Worm (Caenorhabditis elegans) whole organism, L3 larva: ENCODE data around the gene ttr-39.

ENCODE experiments used
- ZK546.5 ChIP-seq: sonication (generic microtip); optimal IDR thresholded peaks from 2 replicates; lab custom pipeline; 2017; ENCODE audit warnings: missing biosample characterization, missing genetic modification characterization
- ama-1 ChIP-seq: fragments of 150-350 bp; optimal IDR thresholded peaks from 2 replicates; lab custom pipeline; 2018
- fos-1 ChIP-seq: fragments of 150-350 bp; optimal IDR thresholded peaks from 2 replicates; lab custom pipeline; 2014; ENCODE audit warnings: missing biosample characterization, missing genetic modification characterization
- nhr-43 ChIP-seq: sonication (generic microtip); optimal IDR thresholded peaks from 2 replicates; lab custom pipeline; 2016; ENCODE audit warnings: mild to moderate bottlenecking, missing genetic modification characterization, missing compliant biosample characterization; ENCODE audit not compliant: poor library complexity, severe bottlenecking
- sea-2 ChIP-seq: fragments of 150-350 bp; sonication (generic microtip); optimal IDR thresholded peaks from 4 replicates; lab custom pipeline; 2014; ENCODE audit warnings: missing biosample characterization, missing genetic modification reagents, missing genetic modification characterization
- unc-62 ChIP-seq: fragments of 150-350 bp; sonication (generic microtip); optimal IDR thresholded peaks from 4 replicates; lab custom pipeline; 2014; ENCODE audit warnings: missing biosample characterization, missing genetic modification reagents, missing genetic modification characterization
- ztf-11 ChIP-seq: fragments of 150-350 bp; optimal IDR thresholded peaks from 2 replicates; lab custom pipeline; 2014; ENCODE audit warnings: missing biosample characterization, missing genetic modification characterization

- TF ChIP-seq sea-2 (GFP tag; lab: Kevin White, UChicago): no peak
- no peak for TF ChIP-seq ztf-11 (tag; lab: Kevin White, UChicago)
- TF ChIP-seq ama-1 (lab: Kevin White, UChicago): no peak
- TF ChIP-seq unc-62 (GFP tag; lab: Kevin White, UChicago): no peak
- no peak for TF ChIP-seq ZK546.5 (tag; lab: Kevin White, UChicago)
- no peak for TF ChIP-seq fos-1 (tag; lab: Kevin White, UChicago)
- TF ChIP-seq nhr-43 (tag; lab: Kevin White, UChicago): no peak
Measured at ce11 chrIV:10075034-10075510, 14.6 kb downstream of the ttr-39 start, which contains the start of the genes ttbk-4 and W01B6.4.
